Worm (Caenorhabditis elegans) whole organism, early embryonic: ENCODE data around the gene col-79.

Experiments used
- aly-1 ChIP-seq: sonication (generic microtip); optimal IDR thresholded peaks from 2 replicates; lab custom pipeline; 2016; ENCODE audit warnings: missing genetic modification characterization, missing compliant biosample characterization
- ama-1 ChIP-seq: fragments of 150-350 bp; optimal IDR thresholded peaks from 2 replicates; lab custom pipeline; 2014
- ceh-13 ChIP-seq: fragments of 200-800 bp; sonication (Bioruptor generic); optimal IDR thresholded peaks from 2 replicates; lab custom pipeline; 2018; ENCODE audit warnings: mild to moderate bottlenecking, missing genetic modification characterization, missing compliant biosample characterization
- ets-7 ChIP-seq: sonication (generic microtip); optimal IDR thresholded peaks from 2 replicates; lab custom pipeline; 2016; ENCODE audit warnings: missing genotype, missing genetic modification characterization, missing compliant biosample characterization
- hmbx-1 ChIP-seq: sonication (generic microtip); optimal IDR thresholded peaks from 2 replicates; lab custom pipeline; 2016; ENCODE audit warnings: mild to moderate bottlenecking, missing genetic modification characterization, missing compliant biosample characterization
- hmg-4 ChIP-seq: fragments of 200-800 bp; sonication (Bioruptor generic); optimal IDR thresholded peaks from 2 replicates; lab custom pipeline; 2018; ENCODE audit warnings: mild to moderate bottlenecking, missing genetic modification characterization, missing compliant biosample characterization
- scrt-1 ChIP-seq: fragments of 200-800 bp; sonication (Bioruptor generic); IDR thresholded peaks from 2 replicates; pipeline ENCODE4 v1.3.6; 2022; ENCODE audit warnings: missing genetic modification characterization, missing compliant biosample characterization
- sea-1 ChIP-seq: fragments of 200-800 bp; sonication (Bioruptor generic); conservative IDR thresholded peaks from 2 replicates; pipeline ENCODE4 v1.3.6; 2022; ENCODE audit warnings: missing genetic modification characterization, missing compliant biosample characterization
- tbx-11 ChIP-seq: fragments of 200-800 bp; sonication (Bioruptor generic); IDR thresholded peaks from 2 replicates; pipeline ENCODE4 v1.3.6; 2022; ENCODE audit warnings: missing genetic modification characterization, missing compliant biosample characterization

ce11 chrII:10659585-10659984 is 43.8 kb upstream of the col-79 start:
- TF ChIP-seq hmbx-1 (tag; lab: Kevin White, UChicago), result no peak
- TF ChIP-seq ets-7 (tag; lab: Kevin White, UChicago), result no peak
- TF ChIP-seq tbx-11 (GFP tag; lab: Robert Waterston, UW), result no peak
- TF ChIP-seq sea-1 (GFP tag; lab: Robert Waterston, UW), result no peak
- no peak for TF ChIP-seq hmg-4 (GFP tag; lab: Kevin White, UChicago)
- TF ChIP-seq ama-1 (lab: Kevin White, UChicago), result no peak
- TF ChIP-seq aly-1 (tag; lab: Kevin White, UChicago), result no peak
- no peak for TF ChIP-seq scrt-1 (GFP tag; lab: Robert Waterston, UW)
- TF ChIP-seq ceh-13, result no peak
